Worm (Caenorhabditis elegans) whole organism, mixed stage, embryonic: ENCODE results near the gene glt-4.

Experiments
- M03D4.4 ChIP-seq: sonication (generic microtip); optimal IDR thresholded peaks from 2 replicates; lab custom pipeline; 2017; ENCODE audit warnings: mild to moderate bottlenecking, missing genetic modification characterization, missing compliant biosample characterization
- bed-3 ChIP-seq: fragments of 200-800 bp; sonication (Bioruptor generic); optimal IDR thresholded peaks from 3 replicates; lab custom pipeline; 2018; ENCODE audit warnings: mild to moderate bottlenecking, missing genetic modification characterization, moderate library complexity, missing compliant biosample characterization
- blmp-1 ChIP-seq: fragments of 150-350 bp; optimal IDR thresholded peaks from 2 replicates; lab custom pipeline; 2014; ENCODE audit warnings: missing biosample characterization, missing genetic modification characterization
- ceh-39 ChIP-seq: fragments of 150-350 bp; optimal IDR thresholded peaks from 2 replicates; lab custom pipeline; 2014; ENCODE audit warnings: missing biosample characterization, missing genetic modification characterization
- ceh-43 ChIP-seq: fragments of 200-800 bp; sonication (Bioruptor generic); optimal IDR thresholded peaks from 2 replicates; lab custom pipeline; 2018; ENCODE audit warnings: mild to moderate bottlenecking, missing genetic modification characterization, moderate library complexity, missing compliant biosample characterization
- ceh-83 ChIP-seq: fragments of 200-800 bp; sonication (Bioruptor generic); optimal IDR thresholded peaks from 2 replicates; lab custom pipeline; 2018; ENCODE audit warnings: mild to moderate bottlenecking, missing genetic modification characterization, missing compliant biosample characterization
- cnd-1 ChIP-seq: fragments of 200-800 bp; sonication (Bioruptor generic); optimal IDR thresholded peaks from 2 replicates; lab custom pipeline; 2018; ENCODE audit warnings: mild to moderate bottlenecking, missing genetic modification characterization, missing compliant biosample characterization
- drap-1 ChIP-seq: fragments of 200-800 bp; sonication (Bioruptor generic); optimal IDR thresholded peaks from 3 replicates; lab custom pipeline; 2018; ENCODE audit warnings: mild to moderate bottlenecking, missing genetic modification characterization, missing compliant biosample characterization
- elt-1 ChIP-seq: sonication (generic microtip); optimal IDR thresholded peaks from 2 replicates; lab custom pipeline; 2017; ENCODE audit warnings: missing genetic modification characterization, mild to moderate bottlenecking, missing compliant biosample characterization, antibody characterized with exemption, moderate library complexity, borderline replicate concordance; ENCODE audit not compliant: insufficient read depth
- flh-1 ChIP-seq: fragments of 200-800 bp; sonication (Bioruptor generic); optimal IDR thresholded peaks from 2 replicates; lab custom pipeline; 2018; ENCODE audit warnings: mild to moderate bottlenecking, missing genetic modification characterization, moderate library complexity, missing compliant biosample characterization
- ham-2 ChIP-seq: fragments of 200-800 bp; sonication (Bioruptor generic); optimal IDR thresholded peaks from 2 replicates; lab custom pipeline; 2018; ENCODE audit warnings: mild to moderate bottlenecking, missing genetic modification characterization, missing compliant biosample characterization
- hlh-1 ChIP-seq: fragments of 150-350 bp; optimal IDR thresholded peaks from 2 replicates; lab custom pipeline; 2014; ENCODE audit warnings: missing biosample characterization, missing genetic modification reagents, missing genetic modification characterization
- lin-13 ChIP-seq: fragments of 150-350 bp; optimal IDR thresholded peaks from 2 replicates; lab custom pipeline; 2014; ENCODE audit warnings: missing biosample characterization, missing genetic modification characterization
- lin-32 ChIP-seq: fragments of 200-800 bp; sonication (Bioruptor generic); optimal IDR thresholded peaks from 2 replicates; lab custom pipeline; 2018; ENCODE audit warnings: mild to moderate bottlenecking, missing genetic modification characterization, missing compliant biosample characterization
- lsy-2 ChIP-seq: fragments of 150-350 bp; optimal IDR thresholded peaks from 2 replicates; lab custom pipeline; 2014; ENCODE audit warnings: missing biosample characterization, missing genetic modification characterization
- mab-5 ChIP-seq: fragments of 150-350 bp; optimal IDR thresholded peaks from 2 replicates; lab custom pipeline; 2014; ENCODE audit warnings: missing biosample characterization, missing genetic modification characterization
- mep-1 ChIP-seq: fragments of 150-350 bp; optimal IDR thresholded peaks from 2 replicates; lab custom pipeline; 2017; ENCODE audit warnings: missing biosample characterization, missing genetic modification reagents, missing genetic modification characterization, inconsistent platforms
- mls-2 ChIP-seq: sonication (generic microtip); optimal IDR thresholded peaks from 2 replicates; lab custom pipeline; 2016; ENCODE audit warnings: mild to moderate bottlenecking, missing genetic modification characterization, moderate library complexity, missing compliant biosample characterization
- nhr-2 ChIP-seq: fragments of 150-350 bp; optimal IDR thresholded peaks from 2 replicates; lab custom pipeline; 2014; ENCODE audit warnings: missing biosample characterization, missing genetic modification characterization
- nhr-237 ChIP-seq: fragments of 150-350 bp; optimal IDR thresholded peaks from 2 replicates; lab custom pipeline; 2014; ENCODE audit warnings: missing biosample characterization, missing genetic modification characterization
- nhr-28 ChIP-seq: fragments of 150-350 bp; optimal IDR thresholded peaks from 2 replicates; lab custom pipeline; 2014; ENCODE audit warnings: missing biosample characterization, missing genetic modification characterization
- nhr-76 ChIP-seq: sonication (generic microtip); optimal IDR thresholded peaks from 2 replicates; lab custom pipeline; 2017; ENCODE audit warnings: missing biosample characterization, missing genetic modification characterization
- pha-4 ChIP-seq: fragments of 150-350 bp; optimal IDR thresholded peaks from 2 replicates; lab custom pipeline; 2018; ENCODE audit warnings: missing biosample characterization, missing genetic modification reagents, missing genetic modification characterization
- sem-2 ChIP-seq: fragments of 200-800 bp; sonication (Bioruptor generic); optimal IDR thresholded peaks from 2 replicates; lab custom pipeline; 2018; ENCODE audit warnings: mild to moderate bottlenecking, missing genetic modification characterization, missing compliant biosample characterization
- snpc-4 ChIP-seq: fragments of 150-350 bp; optimal IDR thresholded peaks from 2 replicates; lab custom pipeline; 2014; ENCODE audit warnings: missing biosample characterization, missing genetic modification characterization
- sptf-1 ChIP-seq: sonication (generic microtip); optimal IDR thresholded peaks from 2 replicates; lab custom pipeline; 2017; ENCODE audit warnings: mild to moderate bottlenecking, missing genetic modification characterization, moderate library complexity, missing compliant biosample characterization
- tbx-8 ChIP-seq: fragments of 200-800 bp; sonication (Bioruptor generic); optimal IDR thresholded peaks from 2 replicates; lab custom pipeline; 2018; ENCODE audit warnings: mild to moderate bottlenecking, missing genetic modification characterization, moderate library complexity, missing compliant biosample characterization
- unc-120 ChIP-seq: sonication (generic microtip); optimal IDR thresholded peaks from 2 replicates; lab custom pipeline; 2017; ENCODE audit warnings: missing genetic modification characterization, missing compliant biosample characterization; ENCODE audit not compliant: poor library complexity, severe bottlenecking
- unc-39 ChIP-seq: fragments of 150-350 bp; optimal IDR thresholded peaks from 2 replicates; lab custom pipeline; 2014; ENCODE audit warnings: missing biosample characterization, missing genetic modification characterization
- unc-62 ChIP-seq: fragments of 150-350 bp; optimal IDR thresholded peaks from 2 replicates; lab custom pipeline; 2014; ENCODE audit warnings: missing biosample characterization, missing genetic modification reagents, missing genetic modification characterization
- zip-8 ChIP-seq: fragments of 150-350 bp; optimal IDR thresholded peaks from 2 replicates; lab custom pipeline; 2014; ENCODE audit warnings: missing biosample characterization, missing genetic modification characterization
- ztf-11 ChIP-seq: fragments of 150-350 bp; optimal IDR thresholded peaks from 2 replicates; lab custom pipeline; 2014; ENCODE audit warnings: missing biosample characterization, missing genetic modification characterization

Gene glt-4

DNA sequence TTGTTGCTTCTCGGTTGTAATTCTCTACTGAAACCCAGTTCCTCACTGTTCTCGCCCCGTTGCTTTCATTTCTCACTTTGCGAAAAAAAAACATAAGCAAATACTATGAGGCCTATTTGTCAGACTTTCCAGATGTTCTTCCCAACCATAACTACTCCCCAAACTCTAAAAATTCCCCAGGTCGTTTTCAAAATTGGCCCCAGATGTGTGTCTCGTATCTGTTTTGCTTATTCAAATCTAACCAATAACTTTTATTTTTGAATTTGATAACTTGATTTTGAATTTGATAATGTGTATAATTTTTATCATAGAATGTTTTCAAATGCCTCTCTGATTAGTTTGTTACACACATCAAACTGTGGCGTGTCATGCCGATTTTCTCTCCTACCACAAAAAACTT is 4.6 kb downstream of the glt-4 start:
- no peak for TF ChIP-seq tbx-8 (GFP tag; lab: Kevin White, UChicago)
- no peak for TF ChIP-seq blmp-1 (tag; lab: Kevin White, UChicago)
- TF ChIP-seq M03D4.4 (tag; lab: Kevin White, UChicago) = no peak
- no peak for TF ChIP-seq nhr-237
- TF ChIP-seq nhr-28 (tag; lab: Kevin White, UChicago) = no peak
- TF ChIP-seq cnd-1 (tag; lab: Kevin White, UChicago) = no peak
- no peak for TF ChIP-seq lin-32 (GFP tag; lab: Kevin White, UChicago)
- no peak for TF ChIP-seq ham-2 (GFP tag; lab: Kevin White, UChicago)
- TF ChIP-seq bed-3 (GFP tag; lab: Kevin White, UChicago) = no peak
- no peak for TF ChIP-seq ceh-43 (GFP tag; lab: Kevin White, UChicago)
- no peak for TF ChIP-seq unc-39 (tag; lab: Kevin White, UChicago)
- TF ChIP-seq sem-2 = no peak
- no peak for TF ChIP-seq ceh-39 (tag; lab: Kevin White, UChicago)
- TF ChIP-seq mab-5 (tag; lab: Kevin White, UChicago) = no peak
- no peak for TF ChIP-seq mep-1
- TF ChIP-seq flh-1 = no peak

DNA sequence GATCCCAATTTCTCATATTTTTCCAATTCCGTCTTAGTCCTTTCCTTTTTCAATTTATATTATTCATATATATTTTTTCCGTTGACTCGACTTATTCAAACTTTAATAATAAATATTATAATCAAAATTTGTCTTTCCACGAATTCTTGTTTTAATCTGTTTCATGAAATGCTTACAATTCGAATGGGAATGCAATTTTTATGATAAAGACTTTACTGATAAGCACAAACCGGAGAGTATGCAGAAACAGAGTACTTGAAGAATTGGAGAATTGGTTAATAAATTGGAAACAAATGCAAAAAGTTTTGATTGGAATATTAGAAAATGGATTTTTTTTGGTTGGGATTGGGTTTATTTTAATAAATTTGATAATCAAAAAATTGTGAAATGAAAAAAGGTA is 5.1 kb downstream of the glt-4 start:
- no peak for TF ChIP-seq drap-1 (GFP tag; lab: Kevin White, UChicago)

DNA sequence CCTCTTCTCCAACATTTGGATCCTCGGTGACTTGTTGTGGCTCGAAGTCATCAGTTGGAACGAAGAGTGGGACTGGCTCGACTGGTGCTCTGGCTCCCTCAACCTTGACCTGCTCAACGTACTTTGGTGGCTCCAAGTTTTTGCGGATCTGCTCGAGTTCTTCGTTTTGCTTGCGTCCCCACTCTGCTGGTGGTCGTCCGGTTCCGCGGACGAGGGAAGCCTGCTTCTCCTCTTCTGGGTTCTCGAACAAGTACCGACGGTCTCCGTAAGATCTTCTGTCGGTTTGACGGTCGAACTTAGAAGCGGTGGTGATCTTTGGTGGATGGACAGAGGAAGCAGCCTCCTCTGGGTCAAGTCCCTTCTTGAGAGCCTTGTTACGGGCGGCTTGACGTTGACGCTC is 5.5 kb downstream of the glt-4 start:
- no peak for TF ChIP-seq drap-1 (GFP tag; lab: Kevin White, UChicago)
- TF ChIP-seq mls-2 = no peak
- no peak for TF ChIP-seq nhr-237
- TF ChIP-seq lsy-2 (tag; lab: Kevin White, UChicago) = no peak
- TF ChIP-seq nhr-76 (tag; lab: Kevin White, UChicago) = no peak
- no peak for TF ChIP-seq ham-2 (GFP tag; lab: Kevin White, UChicago)
- TF ChIP-seq ztf-11 (tag; lab: Kevin White, UChicago) = no peak
- TF ChIP-seq tbx-8 (GFP tag; lab: Kevin White, UChicago) = no peak
- no peak for TF ChIP-seq pha-4 (tag; lab: Kevin White, UChicago)
- no peak for TF ChIP-seq M03D4.4 (tag; lab: Kevin White, UChicago)
- no peak for TF ChIP-seq mab-5 (tag; lab: Kevin White, UChicago)
- no peak for TF ChIP-seq ceh-43 (GFP tag; lab: Kevin White, UChicago)
- no peak for TF ChIP-seq nhr-28 (tag; lab: Kevin White, UChicago)
- no peak for TF ChIP-seq sem-2
- no peak for TF ChIP-seq hlh-1 (tag; lab: Kevin White, UChicago)
- TF ChIP-seq nhr-2 (tag; lab: Kevin White, UChicago) = no peak
- TF ChIP-seq sptf-1 (tag; lab: Kevin White, UChicago) = no peak
- TF ChIP-seq zip-8 (tag; lab: Kevin White, UChicago) = no peak
- TF ChIP-seq cnd-1 (tag; lab: Kevin White, UChicago) = no peak

DNA sequence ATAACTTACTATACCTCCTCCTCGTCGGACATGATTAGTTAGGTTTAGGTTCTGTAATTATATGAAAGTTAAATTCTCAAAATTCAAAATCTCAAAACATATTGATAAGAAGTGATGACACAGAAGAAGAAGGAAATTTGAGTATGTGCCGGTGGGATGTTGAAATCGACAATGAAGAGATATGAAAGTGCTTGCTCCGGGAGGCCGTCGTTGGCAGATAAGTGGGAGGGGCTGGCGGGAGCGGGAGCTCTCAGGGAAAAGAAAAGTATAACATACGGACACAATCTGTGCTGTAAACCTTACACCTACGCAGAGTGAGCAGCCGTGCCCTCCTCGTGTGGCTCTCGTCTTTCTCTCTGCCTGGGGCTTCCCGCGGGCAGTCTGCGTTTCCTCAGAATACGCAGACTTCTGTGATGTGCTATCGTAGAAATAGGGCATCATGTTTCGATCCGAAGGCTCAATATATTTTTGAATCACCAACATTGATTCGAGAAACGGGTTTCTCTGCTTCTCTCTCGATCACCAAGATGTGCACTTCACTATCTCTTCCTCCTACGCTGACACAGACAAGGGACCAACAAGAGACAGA is 7.0 kb downstream of the glt-4 start, which contains the start of gene mup-2:
Gene mup-2 (minus strand): TSS at position 51 of the 589 bp plus-strand sequence.
- TF ChIP-seq nhr-28 (tag; lab: Kevin White, UChicago) (no peak), unc-120 (tag; lab: Kevin White, UChicago) (peak; percentile 93), unc-62 (peak; percentile 75), M03D4.4 (tag; lab: Kevin White, UChicago) (no peak), lsy-2 (tag; lab: Kevin White, UChicago) (no peak), cnd-1 (tag; lab: Kevin White, UChicago) (no peak), drap-1 (GFP tag; lab: Kevin White, UChicago) (no peak), nhr-2 (tag; lab: Kevin White, UChicago) (no peak), hlh-1 (tag; lab: Kevin White, UChicago) (peak; percentile 96), nhr-76 (tag; lab: Kevin White, UChicago) (no peak)

DNA sequence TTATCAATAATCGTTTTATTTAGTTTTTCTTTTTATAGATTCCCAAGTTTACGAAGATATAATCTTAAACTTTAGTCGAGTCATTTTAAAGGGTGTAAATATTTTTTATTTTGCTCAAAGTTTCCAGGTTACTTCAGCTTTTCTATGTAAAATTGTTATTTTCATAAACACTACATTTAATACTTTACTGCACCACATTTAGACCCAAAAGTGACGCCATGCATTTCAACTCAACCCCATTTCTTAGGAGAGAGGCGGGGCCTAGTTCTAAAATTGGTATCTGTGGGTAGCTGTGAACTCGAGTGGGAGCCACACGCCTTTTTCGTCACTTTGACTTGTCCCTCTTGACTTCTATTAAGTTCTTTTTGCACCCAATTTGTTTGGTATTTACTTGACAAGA is 9.4 kb downstream of the glt-4 start, which contains the start of gene T22E5.1:
Gene T22E5.1 (plus strand): TSS at position 301 of the 400 bp plus-strand sequence.
- no peak for TF ChIP-seq tbx-8 (GFP tag; lab: Kevin White, UChicago)
- no peak for TF ChIP-seq lin-32 (GFP tag; lab: Kevin White, UChicago)
- TF ChIP-seq elt-1 (tag; lab: Kevin White, UChicago) = no peak
- TF ChIP-seq zip-8 (tag; lab: Kevin White, UChicago) = no peak
- no peak for TF ChIP-seq drap-1 (GFP tag; lab: Kevin White, UChicago)
- no peak for TF ChIP-seq mep-1
- TF ChIP-seq lin-13 (tag; lab: Kevin White, UChicago) = no peak
- TF ChIP-seq nhr-237 = no peak
- no peak for TF ChIP-seq ceh-83
- no peak for TF ChIP-seq blmp-1 (tag; lab: Kevin White, UChicago)
- no peak for TF ChIP-seq ceh-39 (tag; lab: Kevin White, UChicago)
- TF ChIP-seq lsy-2 (tag; lab: Kevin White, UChicago) = no peak
- TF ChIP-seq snpc-4 (tag; lab: Kevin White, UChicago) = no peak
- no peak for TF ChIP-seq ztf-11 (tag; lab: Kevin White, UChicago)
